Worm (Caenorhabditis elegans): ENCODE measurements around the gene F14H3.6.

DNA sequence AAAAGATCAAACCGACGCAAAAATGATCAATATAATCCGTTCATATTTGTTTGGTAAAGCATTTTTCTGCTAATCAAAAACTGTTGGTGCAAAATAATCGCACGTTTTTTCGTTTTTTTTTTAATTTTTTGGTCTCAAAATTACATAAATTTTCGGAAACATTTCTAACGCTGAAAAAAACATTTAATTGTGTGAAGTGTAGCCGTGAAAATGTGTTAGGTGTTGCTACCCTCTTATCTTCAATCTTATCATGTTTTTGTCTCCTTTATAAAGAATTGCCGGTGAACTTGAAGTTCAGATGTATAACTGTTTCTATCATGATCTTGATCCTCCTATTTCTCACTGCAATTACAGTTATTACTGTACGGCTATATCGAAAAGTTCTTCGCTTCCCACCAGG, 10.2 kb upstream of the F14H3.6 start, which contains the start of gene cyp-35D1:
- no peak for TF ChIP-seq him-1 (tag; optimal IDR thresholded peaks at IDR 0.05)
- no peak for TF ChIP-seq dao-5 (tag; optimal IDR thresholded peaks at IDR 0.05)

Measured in whole organism, L4/young adult.